Worm (Caenorhabditis elegans) whole organism, L2 larva: ENCODE measurements around the gene nstp-9.

Experiments used
- alr-1 ChIP-seq: fragments of 150-350 bp; optimal IDR thresholded peaks from 2 replicates; lab custom pipeline; 2014; ENCODE audit warnings: missing biosample characterization, missing genetic modification characterization
- ceh-16 ChIP-seq: fragments of 150-350 bp; optimal IDR thresholded peaks from 2 replicates; lab custom pipeline; 2014; ENCODE audit warnings: missing biosample characterization, missing genetic modification characterization
- lin-39 ChIP-seq: fragments of 150-350 bp; optimal IDR thresholded peaks from 2 replicates; lab custom pipeline; 2014; ENCODE audit warnings: missing biosample characterization, missing genetic modification reagents, missing genetic modification characterization
- nhr-21 ChIP-seq: fragments of 150-350 bp; optimal IDR thresholded peaks from 2 replicates; lab custom pipeline; 2014; ENCODE audit warnings: missing biosample characterization, missing genetic modification characterization
- nhr-77 ChIP-seq: fragments of 150-350 bp; optimal IDR thresholded peaks from 2 replicates; lab custom pipeline; 2014; ENCODE audit warnings: missing biosample characterization, missing genetic modification characterization

DNA sequence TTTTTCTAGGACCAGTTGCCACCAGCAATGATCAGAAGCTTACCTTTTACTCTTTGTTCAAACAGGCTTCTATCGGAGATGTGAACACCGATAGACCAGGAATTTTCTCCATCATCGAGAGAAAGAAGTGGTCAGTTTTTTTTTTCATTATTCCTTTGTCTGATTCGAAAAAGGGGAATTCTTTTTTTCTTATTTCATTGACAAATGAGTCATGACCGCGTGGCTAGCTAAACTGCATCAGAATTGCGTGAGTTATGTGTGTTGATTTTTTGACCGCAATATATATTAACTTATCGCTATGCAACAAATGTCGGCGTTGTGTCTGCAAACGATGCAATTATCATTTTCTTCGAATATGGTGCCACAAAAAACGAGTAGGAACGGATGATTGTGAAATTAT lies 16.1 kb downstream of the nstp-9 start:
- TF ChIP-seq nhr-21 (no peak), lin-39 (tag; lab: Kevin White, UChicago) (no peak), ceh-16 (no peak), alr-1 (no peak), nhr-77 (tag; lab: Kevin White, UChicago) (no peak)
